Worm (Caenorhabditis elegans) whole organism, mixed stage, embryonic: Measurements from ENCODE around the gene ung-1.

Experiments used
- M03D4.4 ChIP-seq: sonication (generic microtip); optimal IDR thresholded peaks from 2 replicates; lab custom pipeline; 2017; ENCODE audit warnings: mild to moderate bottlenecking, missing genetic modification characterization, missing compliant biosample characterization
- blmp-1 ChIP-seq: fragments of 150-350 bp; optimal IDR thresholded peaks from 2 replicates; lab custom pipeline; 2014; ENCODE audit warnings: missing biosample characterization, missing genetic modification characterization
- ceh-39 ChIP-seq: fragments of 150-350 bp; optimal IDR thresholded peaks from 2 replicates; lab custom pipeline; 2014; ENCODE audit warnings: missing biosample characterization, missing genetic modification characterization
- ceh-83 ChIP-seq: fragments of 200-800 bp; sonication (Bioruptor generic); optimal IDR thresholded peaks from 2 replicates; lab custom pipeline; 2018; ENCODE audit warnings: mild to moderate bottlenecking, missing genetic modification characterization, missing compliant biosample characterization
- ces-1 ChIP-seq: fragments of 150-350 bp; optimal IDR thresholded peaks from 2 replicates; lab custom pipeline; 2014; ENCODE audit warnings: missing biosample characterization, missing genetic modification reagents, missing genetic modification characterization
- elt-3 ChIP-seq: fragments of 150-350 bp; optimal IDR thresholded peaks from 2 replicates; lab custom pipeline; 2014; ENCODE audit warnings: missing biosample characterization, missing genetic modification characterization
- hlh-1 ChIP-seq: fragments of 150-350 bp; optimal IDR thresholded peaks from 2 replicates; lab custom pipeline; 2014; ENCODE audit warnings: missing biosample characterization, missing genetic modification reagents, missing genetic modification characterization
- lin-13 ChIP-seq: fragments of 150-350 bp; optimal IDR thresholded peaks from 2 replicates; lab custom pipeline; 2014; ENCODE audit warnings: missing biosample characterization, missing genetic modification characterization
- nhr-2 ChIP-seq: fragments of 150-350 bp; optimal IDR thresholded peaks from 2 replicates; lab custom pipeline; 2014; ENCODE audit warnings: missing biosample characterization, missing genetic modification characterization
- nhr-237 ChIP-seq: fragments of 150-350 bp; optimal IDR thresholded peaks from 2 replicates; lab custom pipeline; 2014; ENCODE audit warnings: missing biosample characterization, missing genetic modification characterization
- sptf-1 ChIP-seq: sonication (generic microtip); optimal IDR thresholded peaks from 2 replicates; lab custom pipeline; 2017; ENCODE audit warnings: mild to moderate bottlenecking, missing genetic modification characterization, moderate library complexity, missing compliant biosample characterization
- tbx-8 ChIP-seq: fragments of 200-800 bp; sonication (Bioruptor generic); optimal IDR thresholded peaks from 2 replicates; lab custom pipeline; 2018; ENCODE audit warnings: mild to moderate bottlenecking, missing genetic modification characterization, moderate library complexity, missing compliant biosample characterization
- unc-120 ChIP-seq: sonication (generic microtip); optimal IDR thresholded peaks from 2 replicates; lab custom pipeline; 2017; ENCODE audit warnings: missing genetic modification characterization, missing compliant biosample characterization; ENCODE audit not compliant: poor library complexity, severe bottlenecking
- unc-62 ChIP-seq: fragments of 150-350 bp; optimal IDR thresholded peaks from 2 replicates; lab custom pipeline; 2014; ENCODE audit warnings: missing biosample characterization, missing genetic modification reagents, missing genetic modification characterization
- zip-8 ChIP-seq: fragments of 150-350 bp; optimal IDR thresholded peaks from 2 replicates; lab custom pipeline; 2014; ENCODE audit warnings: missing biosample characterization, missing genetic modification characterization
- ztf-11 ChIP-seq: fragments of 150-350 bp; optimal IDR thresholded peaks from 2 replicates; lab custom pipeline; 2014; ENCODE audit warnings: missing biosample characterization, missing genetic modification characterization

ung-1 gene

ce11 chrIII:11935032-11935947, 38.6 kb downstream of the ung-1 start:
- TF ChIP-seq nhr-237 (tag; lab: Kevin White, UChicago) (no peak), ces-1 (GFP tag; lab: Kevin White, UChicago) (peak; percentile 14), hlh-1 (tag; lab: Kevin White, UChicago) (peak; percentile 99), unc-62 (peak; percentile 85)

ce11 chrIII:11933539-11933938, 40.4 kb downstream of the ung-1 start, which contains the start of gene dolk-1:
dolk-1 (minus strand) TSS chrIII:11933639.
- TF ChIP-seq elt-3 (tag; lab: Kevin White, UChicago) (no peak), sptf-1 (tag; lab: Kevin White, UChicago) (no peak), nhr-237 (tag; lab: Kevin White, UChicago) (no peak)

ce11 chrIII:11931960-11932359, 41.9 kb downstream of the ung-1 start:
- TF ChIP-seq sptf-1 (tag; lab: Kevin White, UChicago), result peak; percentile 20
- TF ChIP-seq hlh-1 (tag; lab: Kevin White, UChicago), result no peak

ce11 chrIII:11930899-11931298, 43.0 kb downstream of the ung-1 start:
- TF ChIP-seq M03D4.4 (tag; lab: Kevin White, UChicago) (no peak), unc-120 (no peak), tbx-8 (GFP tag; lab: Kevin White, UChicago) (no peak), zip-8 (tag; lab: Kevin White, UChicago) (no peak), blmp-1 (tag; lab: Kevin White, UChicago) (no peak)

ce11 chrIII:11923586-11923985, 50.3 kb downstream of the ung-1 start, which contains the start of gene nft-1:
nft-1 (plus strand) TSS chrIII:11923886.
- TF ChIP-seq tbx-8 (GFP tag; lab: Kevin White, UChicago) (no peak), ztf-11 (tag; lab: Kevin White, UChicago) (no peak), unc-62 (no peak), nhr-2 (no peak), ceh-39 (tag; lab: Kevin White, UChicago) (no peak), lin-13 (tag; lab: Kevin White, UChicago) (no peak), ceh-83 (no peak), sptf-1 (tag; lab: Kevin White, UChicago) (no peak)

ce11 chrIII:11921658-11922098, 52.2 kb downstream of the ung-1 start, which contains the start of gene Y56A3A.22:
Y56A3A.22 (plus strand) TSS chrIII:11921692.
- no peak for TF ChIP-seq ces-1 (GFP tag; lab: Kevin White, UChicago)
